Worm (Caenorhabditis elegans) whole organism, mixed stage, embryonic: ENCODE results near the gene cpg-19.

ENCODE experiments used
- blmp-1 ChIP-seq: fragments of 150-350 bp; optimal IDR thresholded peaks from 2 replicates; lab custom pipeline; 2014; ENCODE audit warnings: missing biosample characterization, missing genetic modification characterization
- ces-1 ChIP-seq: fragments of 150-350 bp; optimal IDR thresholded peaks from 2 replicates; lab custom pipeline; 2014; ENCODE audit warnings: missing biosample characterization, missing genetic modification reagents, missing genetic modification characterization
- lsy-2 ChIP-seq: fragments of 150-350 bp; optimal IDR thresholded peaks from 2 replicates; lab custom pipeline; 2014; ENCODE audit warnings: missing biosample characterization, missing genetic modification characterization
- mab-5 ChIP-seq: fragments of 150-350 bp; optimal IDR thresholded peaks from 2 replicates; lab custom pipeline; 2014; ENCODE audit warnings: missing biosample characterization, missing genetic modification characterization
- nhr-237 ChIP-seq: fragments of 150-350 bp; optimal IDR thresholded peaks from 2 replicates; lab custom pipeline; 2014; ENCODE audit warnings: missing biosample characterization, missing genetic modification characterization
- pha-4 ChIP-seq: fragments of 150-350 bp; optimal IDR thresholded peaks from 2 replicates; lab custom pipeline; 2018; ENCODE audit warnings: missing biosample characterization, missing genetic modification reagents, missing genetic modification characterization
- snpc-4 ChIP-seq: fragments of 150-350 bp; optimal IDR thresholded peaks from 2 replicates; lab custom pipeline; 2014; ENCODE audit warnings: missing biosample characterization, missing genetic modification characterization
- sptf-1 ChIP-seq: sonication (generic microtip); optimal IDR thresholded peaks from 2 replicates; lab custom pipeline; 2017; ENCODE audit warnings: mild to moderate bottlenecking, missing genetic modification characterization, moderate library complexity, missing compliant biosample characterization
- unc-39 ChIP-seq: fragments of 150-350 bp; optimal IDR thresholded peaks from 2 replicates; lab custom pipeline; 2014; ENCODE audit warnings: missing biosample characterization, missing genetic modification characterization
- ztf-11 ChIP-seq: fragments of 150-350 bp; optimal IDR thresholded peaks from 2 replicates; lab custom pipeline; 2014; ENCODE audit warnings: missing biosample characterization, missing genetic modification characterization

DNA sequence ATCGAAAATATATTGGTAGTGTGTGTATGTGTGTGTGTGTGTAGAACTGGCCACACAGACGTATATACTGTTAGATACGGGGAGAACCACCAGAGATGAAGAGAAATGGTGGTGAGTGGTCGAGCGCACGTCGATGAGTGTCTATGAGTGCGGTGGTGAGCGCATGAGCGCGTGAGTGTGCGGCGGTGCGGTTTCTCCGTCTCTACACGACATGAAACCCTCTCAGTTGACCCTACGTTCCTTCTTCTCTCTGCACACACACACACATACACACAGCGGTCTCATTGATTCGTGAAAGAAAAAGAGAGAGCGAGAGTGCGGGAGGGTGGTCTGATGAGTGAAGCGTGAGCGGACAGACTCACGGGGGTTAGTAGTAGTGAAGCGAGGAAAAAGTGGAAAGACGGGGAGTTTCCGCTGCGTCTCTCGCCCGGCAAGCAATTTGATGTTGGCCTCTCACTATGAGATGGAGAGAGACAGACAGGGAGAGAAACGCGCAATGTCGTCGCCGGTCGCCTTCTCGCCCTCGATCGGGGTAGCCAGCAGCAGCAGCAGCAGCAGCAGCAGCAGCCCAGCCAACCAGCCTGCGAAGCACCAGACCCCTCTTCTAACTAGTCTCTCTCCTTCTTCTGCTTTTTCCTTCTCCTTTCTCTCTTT lies 9.2 kb upstream of the cpg-19 start:
- TF ChIP-seq ztf-11 (tag; lab: Kevin White, UChicago): peak; percentile 84
- peak; percentile 58 for TF ChIP-seq pha-4
- TF ChIP-seq mab-5 (tag; lab: Kevin White, UChicago): peak; percentile 6
- TF ChIP-seq ces-1 (GFP tag; lab: Kevin White, UChicago): peak; percentile 80
- TF ChIP-seq sptf-1 (tag; lab: Kevin White, UChicago): peak; percentile 72
- TF ChIP-seq blmp-1 (tag; lab: Kevin White, UChicago): peak; percentile 13
- TF ChIP-seq unc-39: peak; percentile 90
- TF ChIP-seq lsy-2: peak; percentile 79
- no peak for TF ChIP-seq snpc-4 (tag; lab: Kevin White, UChicago)
- TF ChIP-seq nhr-237 (tag; lab: Kevin White, UChicago): peak; percentile 92
